Worm (Caenorhabditis elegans): ENCODE results near the gene nog-1.

DNA sequence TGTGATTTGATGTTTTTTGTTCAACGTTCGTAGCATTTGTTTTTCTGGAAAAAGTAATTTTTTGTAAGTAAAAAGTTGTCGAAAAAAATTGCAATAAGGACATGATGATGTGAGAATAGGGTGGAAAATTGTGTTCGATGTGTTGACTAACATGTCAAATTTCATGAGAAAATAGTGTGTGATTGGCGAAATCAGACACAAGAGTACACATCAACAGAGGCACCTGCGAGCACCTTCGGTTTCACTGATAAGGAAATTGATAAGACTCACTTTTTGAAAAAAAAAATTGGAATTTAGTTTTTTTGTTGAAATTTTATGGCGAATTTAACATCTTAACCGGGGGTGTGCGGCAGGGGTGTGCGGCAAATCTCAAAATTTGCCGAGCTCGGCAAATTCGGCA lies 46.8 kb downstream of the nog-1 start, which contains the start of gene hum-8:
- TF ChIP-seq nhr-120 (GFP tag; IDR thresholded peaks at IDR 0.05): no peak
- no peak for TF ChIP-seq cebp-1 (GFP tag; IDR thresholded peaks at IDR 0.05)
- TF ChIP-seq cebp-1 (tag; optimal IDR thresholded peaks at IDR 0.05): no peak
- no peak for TF ChIP-seq aptf-3 (GFP tag; IDR thresholded peaks at IDR 0.05)
- TF ChIP-seq snpc-4 (GFP tag; optimal IDR thresholded peaks at IDR 0.05): no peak
- TF ChIP-seq snpc-4 (tag; optimal IDR thresholded peaks at IDR 0.05): no peak
- no peak for TF ChIP-seq F22D6.2 (tag; optimal IDR thresholded peaks at IDR 0.05)
- no peak for TF ChIP-seq madf-6 (GFP tag; IDR thresholded peaks at IDR 0.05)
- TF ChIP-seq ets-4 (GFP tag; optimal IDR thresholded peaks at IDR 0.05): no peak
- TF ChIP-seq ceh-40 (GFP tag; IDR thresholded peaks at IDR 0.05): no peak
- TF ChIP-seq hlh-26 (GFP tag; conservative IDR thresholded peaks at IDR 0.05): no peak
- no peak for TF ChIP-seq B0019.2 (GFP tag; conservative IDR thresholded peaks at IDR 0.05)
- TF ChIP-seq rec-8 (tag; optimal IDR thresholded peaks at IDR 0.05): no peak
- TF ChIP-seq F49E8.2 (tag; optimal IDR thresholded peaks at IDR 0.05; ENCODE audit: insufficient read depth): no peak
- no peak for TF ChIP-seq fkh-3 (tag; optimal IDR thresholded peaks at IDR 0.05)
- TF ChIP-seq ceh-91 (GFP tag; IDR thresholded peaks at IDR 0.05): no peak

All from whole organism, young adult.